Fruit fly (Drosophila melanogaster) whole organism, adult: Measurements from ENCODE around the gene Mtr3.

Source experiments
- CG12768 ChIP-seq: fragments of 200-800 bp; sonication (Bioruptor generic); optimal IDR thresholded peaks from 2 replicates; lab custom pipeline; 2017; ENCODE audit warnings: missing biosample characterization, missing genetic modification characterization, mild to moderate bottlenecking, moderate library complexity, missing genetic modification reagents
- CG14711 ChIP-seq: fragments of 200-800 bp; sonication (Bioruptor generic); optimal IDR thresholded peaks from 2 replicates; lab custom pipeline; 2018; ENCODE audit warnings: missing biosample characterization, mild to moderate bottlenecking, missing genetic modification characterization, moderate library complexity
- bab1 ChIP-seq: fragments of 200-800 bp; sonication (Bioruptor generic); optimal IDR thresholded peaks from 3 replicates; lab custom pipeline; 2019; ENCODE audit warnings: missing biosample characterization, mild to moderate bottlenecking, missing genetic modification characterization, moderate library complexity
- kay ChIP-seq: fragments of 200-800 bp; sonication (Bioruptor generic); peaks from one replicate; lab custom pipeline; 2016; ENCODE audit warnings: missing biosample characterization, missing genetic modification characterization, borderline replicate concordance
- toe ChIP-seq: fragments of 200-800 bp; sonication (Bioruptor generic); optimal IDR thresholded peaks from 2 replicates; lab custom pipeline; 2016; ENCODE audit warnings: missing biosample characterization, missing genetic modification characterization

dm6 chr3L:19903400-19903846 is 10.1 kb downstream of the Mtr3 start:
- TF ChIP-seq toe (GFP tag; lab: Kevin White, UChicago) (no peak), kay (GFP tag; lab: Kevin White, UChicago) (peak; percentile 76), bab1 (GFP tag; lab: Kevin White, UChicago) (no peak), CG14711 (tag; lab: Kevin White, UChicago) (no peak), CG12768 (GFP tag; lab: Kevin White, UChicago) (no peak)
